Comparison of ENCODE assay signal across 1 fruit fly cellular context in the genomic region with DNA sequence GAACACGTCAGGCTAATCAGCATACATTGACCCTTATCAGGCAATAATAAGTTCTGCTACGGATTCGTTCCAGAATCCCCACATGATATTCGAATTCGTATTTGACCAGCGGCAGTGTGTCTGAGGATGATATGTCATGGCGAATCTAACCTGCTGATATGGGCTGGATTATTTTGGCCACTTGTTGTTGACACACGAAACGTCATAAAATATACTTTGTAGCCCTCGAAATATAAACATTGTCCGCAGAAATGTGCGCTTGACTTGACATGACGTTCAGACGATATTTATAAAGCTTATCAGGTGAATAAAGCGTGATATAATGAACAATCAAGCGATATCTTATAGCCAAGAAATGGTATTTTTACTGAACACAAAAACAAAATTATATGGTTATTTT.
A peak's percentile ranks its signal among the peaks of the same experiment; 100 is the strongest.
TF ChIP-seq lines count a peak whose summit lies in the region.

No protein-coding gene starts in this region.

TF ChIP-seq in whole organism, embryonic, 481 proteins besides CTCF, POLR2A, EP300 and RAD21 (continued from another document):
- TF ChIP-seq toy (GFP tag; IDR thresholded peaks at IDR 0.05; lab: Robert Waterston, UW) (no peak), Six4 (GFP tag; optimal IDR thresholded peaks at IDR 0.05; lab: Kevin White, UChicago) (no peak), maf-S (GFP tag; optimal IDR thresholded peaks at IDR 0.05; lab: Kevin White, UChicago) (no peak), NfI (GFP tag; optimal IDR thresholded peaks at IDR 0.05; lab: Kevin White, UChicago) (no peak), CG16815 (GFP tag; optimal IDR thresholded peaks at IDR 0.05; lab: Kevin White, UChicago) (no peak), CG3163 (GFP tag; optimal IDR thresholded peaks at IDR 0.05; lab: Kevin White, UChicago) (no peak), da (GFP tag; optimal IDR thresholded peaks at IDR 0.05; lab: Kevin White, UChicago) (no peak), Elba2 (GFP tag; optimal IDR thresholded peaks at IDR 0.05; lab: Kevin White, UChicago) (no peak), dan (GFP tag; IDR thresholded peaks at IDR 0.05; lab: Robert Waterston, UW) (no peak), ems (GFP tag; optimal IDR thresholded peaks at IDR 0.05; lab: Kevin White, UChicago) (no peak), gce (GFP tag; IDR thresholded peaks at IDR 0.05; lab: Robert Waterston, UW) (no peak), CG6254 (GFP tag; optimal IDR thresholded peaks at IDR 0.05; lab: Kevin White, UChicago) (no peak), MESR4 (GFP tag; optimal IDR thresholded peaks at IDR 0.05; lab: Kevin White, UChicago) (no peak), Lpt (GFP tag; optimal IDR thresholded peaks at IDR 0.05; lab: Kevin White, UChicago) (no peak), Lhr (GFP tag; optimal IDR thresholded peaks at IDR 0.05; lab: Kevin White, UChicago) (no peak), CG6791 (GFP tag; IDR thresholded peaks at IDR 0.05; lab: Robert Waterston, UW; ENCODE audit: partially characterized antibody) (no peak), CG15514 (GFP tag; optimal IDR thresholded peaks at IDR 0.05; lab: Kevin White, UChicago) (no peak), gro (GFP tag; optimal IDR thresholded peaks at IDR 0.05; lab: Kevin White, UChicago) (no peak), ap (GFP tag; IDR thresholded peaks at IDR 0.05; lab: Robert Waterston, UW) (no peak), Med (GFP tag; lab: Kevin White, UChicago) (peak; percentile 74), Mad (GFP tag; optimal IDR thresholded peaks at IDR 0.05; lab: Kevin White, UChicago) (no peak), dimm (GFP tag; IDR thresholded peaks at IDR 0.05; lab: Robert Waterston, UW) (no peak), Dad (GFP tag; optimal IDR thresholded peaks at IDR 0.05; lab: Kevin White, UChicago) (no peak), Hey (tag; optimal IDR thresholded peaks at IDR 0.05; lab: Kevin White, UChicago) (peak; percentile 23), cg (GFP tag; optimal IDR thresholded peaks at IDR 0.05; lab: Kevin White, UChicago) (no peak), CG7372 (GFP tag; IDR thresholded peaks at IDR 0.05; lab: Robert Waterston, UW) (no peak), Fer1 (GFP tag; optimal IDR thresholded peaks at IDR 0.05; lab: Kevin White, UChicago) (peak; percentile 37), CG12659 (GFP tag; optimal IDR thresholded peaks at IDR 0.05; lab: Kevin White, UChicago) (peak; percentile 2), CG1602 (GFP tag; optimal IDR thresholded peaks at IDR 0.05; lab: Kevin White, UChicago) (no peak), phol (tag; optimal IDR thresholded peaks at IDR 0.05; lab: Kevin White, UChicago) (no peak), YL-1 (GFP tag; optimal IDR thresholded peaks at IDR 0.05; lab: Kevin White, UChicago) (no peak), CG6765 (GFP tag; optimal IDR thresholded peaks at IDR 0.05; lab: Kevin White, UChicago) (peak; percentile 13), vvl (GFP tag; IDR thresholded peaks at IDR 0.05; lab: Robert Waterston, UW) (no peak), CG4424 (GFP tag; optimal IDR thresholded peaks at IDR 0.05; lab: Kevin White, UChicago) (no peak), Kr (GFP tag; optimal IDR thresholded peaks at IDR 0.05; lab: Kevin White, UChicago) (no peak), Oaz (GFP tag; IDR thresholded peaks at IDR 0.05; lab: Robert Waterston, UW) (no peak), exex (tag; optimal IDR thresholded peaks at IDR 0.05; lab: Kevin White, UChicago) (peak; percentile 73), B-H2 (GFP tag; optimal IDR thresholded peaks at IDR 0.05; lab: Kevin White, UChicago) (no peak), CG16813 (GFP tag; IDR thresholded peaks at IDR 0.05; lab: Robert Waterston, UW; ENCODE audit: partially characterized antibody) (no peak), CG7987 (GFP tag; optimal IDR thresholded peaks at IDR 0.05; lab: Kevin White, UChicago) (peak; percentile 46), CG1792 (GFP tag; optimal IDR thresholded peaks at IDR 0.05; lab: Kevin White, UChicago) (no peak), disco-r (GFP tag; optimal IDR thresholded peaks at IDR 0.05; lab: Kevin White, UChicago) (no peak), CG2116 (GFP tag; optimal IDR thresholded peaks at IDR 0.05; lab: Kevin White, UChicago) (no peak), Vsx1 (GFP tag; optimal IDR thresholded peaks at IDR 0.05; lab: Kevin White, UChicago) (no peak), CG2202 (tag; optimal IDR thresholded peaks at IDR 0.05; lab: Kevin White, UChicago) (no peak), sr (GFP tag; IDR thresholded peaks at IDR 0.05; lab: Robert Waterston, UW) (no peak), vfl (GFP tag; optimal IDR thresholded peaks at IDR 0.05; lab: Kevin White, UChicago) (no peak), CG8359 (GFP tag; optimal IDR thresholded peaks at IDR 0.05; lab: Kevin White, UChicago; ENCODE audit: borderline replicate concordance) (no peak), schlank (tag; optimal IDR thresholded peaks at IDR 0.05; lab: Kevin White, UChicago) (peak; percentile 35), kah (GFP tag; optimal IDR thresholded peaks at IDR 0.05; lab: Kevin White, UChicago) (no peak), sc (optimal IDR thresholded peaks at IDR 0.05; lab: Kevin White, UChicago) (no peak), sc (GFP tag; optimal IDR thresholded peaks at IDR 0.05; lab: Kevin White, UChicago) (no peak), ranshi (GFP tag; IDR thresholded peaks at IDR 0.05; lab: Robert Waterston, UW) (no peak), mld (GFP tag; IDR thresholded peaks at IDR 0.05; lab: Robert Waterston, UW; ENCODE audit: partially characterized antibody) (no peak), lov (optimal IDR thresholded peaks at IDR 0.05; lab: Kevin White, UChicago) (no peak), lov (GFP tag; IDR thresholded peaks at IDR 0.05; lab: Robert Waterston, UW) (no peak), CG8281 (tag; optimal IDR thresholded peaks at IDR 0.05; lab: Kevin White, UChicago) (no peak), insv (GFP tag; optimal IDR thresholded peaks at IDR 0.05; lab: Kevin White, UChicago) (no peak), Asciz (GFP tag; optimal IDR thresholded peaks at IDR 0.05; lab: Kevin White, UChicago) (no peak), CG11723 (GFP tag; optimal IDR thresholded peaks at IDR 0.05; lab: Kevin White, UChicago) (no peak), CG6654 (GFP tag; optimal IDR thresholded peaks at IDR 0.05; lab: Kevin White, UChicago) (no peak), bigmax (GFP tag; optimal IDR thresholded peaks at IDR 0.05; lab: Kevin White, UChicago) (no peak), twi (tag; optimal IDR thresholded peaks at IDR 0.05; lab: Kevin White, UChicago) (no peak), HmgZ (tag; optimal IDR thresholded peaks at IDR 0.05; lab: Kevin White, UChicago) (peak; percentile 14), Usf (GFP tag; optimal IDR thresholded peaks at IDR 0.05; lab: Kevin White, UChicago) (no peak), Dip3 (GFP tag; optimal IDR thresholded peaks at IDR 0.05; lab: Kevin White, UChicago) (no peak), sob (GFP tag; IDR thresholded peaks at IDR 0.05; lab: Robert Waterston, UW) (no peak), CG7928 (GFP tag; optimal IDR thresholded peaks at IDR 0.05; lab: Kevin White, UChicago) (no peak), CG10979 (tag; optimal IDR thresholded peaks at IDR 0.05; lab: Kevin White, UChicago) (no peak), Sry-δ (GFP tag; optimal IDR thresholded peaks at IDR 0.05; lab: Kevin White, UChicago) (no peak), CG31365 (tag; optimal IDR thresholded peaks at IDR 0.05; lab: Kevin White, UChicago) (no peak), unc-4 (GFP tag; IDR thresholded peaks at IDR 0.05; lab: Robert Waterston, UW; ENCODE audit: partially characterized antibody) (no peak), CG10267 (tag; optimal IDR thresholded peaks at IDR 0.05; lab: Kevin White, UChicago) (no peak), pan (optimal IDR thresholded peaks at IDR 0.05; lab: Kevin White, UChicago) (no peak), pan (GFP tag; optimal IDR thresholded peaks at IDR 0.05 in 1 of 2, IDR thresholded peaks at IDR 0.05 in 1 of 2) (no peak), mirr (GFP tag; optimal IDR thresholded peaks at IDR 0.05; lab: Kevin White, UChicago) (peak; percentile 48), CG13894 (tag; optimal IDR thresholded peaks at IDR 0.05; lab: Kevin White, UChicago) (no peak), ewg (GFP tag; optimal IDR thresholded peaks at IDR 0.05; lab: Kevin White, UChicago) (no peak), NC2α (GFP tag; optimal IDR thresholded peaks at IDR 0.05; lab: Kevin White, UChicago) (no peak), pho (GFP tag; optimal IDR thresholded peaks at IDR 0.05; lab: Kevin White, UChicago) (no peak), Rx (GFP tag; IDR thresholded peaks at IDR 0.05; lab: Robert Waterston, UW) (no peak), CG12236 (GFP tag; optimal IDR thresholded peaks at IDR 0.05; lab: Kevin White, UChicago) (no peak), CG4820 (GFP tag; optimal IDR thresholded peaks at IDR 0.05; lab: Kevin White, UChicago) (no peak), al (GFP tag; IDR thresholded peaks at IDR 0.05; lab: Robert Waterston, UW) (no peak), Sin3A (optimal IDR thresholded peaks at IDR 0.05; lab: Kevin White, UChicago) (no peak), CG3281 (GFP tag; optimal IDR thresholded peaks at IDR 0.05; lab: Kevin White, UChicago) (peak; percentile 30), CG9932 (GFP tag; IDR thresholded peaks at IDR 0.05; lab: Robert Waterston, UW) (no peak), dysf (GFP tag; IDR thresholded peaks at IDR 0.05; lab: Robert Waterston, UW) (no peak), CkIIα-i1 (GFP tag; IDR thresholded peaks at IDR 0.05; lab: Robert Waterston, UW) (no peak), CG6683 (GFP tag; optimal IDR thresholded peaks at IDR 0.05; lab: Kevin White, UChicago) (no peak), zfh2 (GFP tag; optimal IDR thresholded peaks at IDR 0.05; lab: Kevin White, UChicago) (no peak)
